Worm (Caenorhabditis elegans) whole organism, L1 larva: ENCODE measurements around the gene C05C12.6.

ENCODE experiments used
- blmp-1 ChIP-seq: fragments of 150-350 bp; optimal IDR thresholded peaks from 2 replicates; lab custom pipeline; 2014; ENCODE audit warnings: missing biosample characterization, missing genetic modification characterization
- ceh-82 ChIP-seq, 3 experiments: fragments of 150-350 bp in 1 of 3; sonication (generic microtip) in 2 of 3; optimal IDR thresholded peaks; 2 replicates each; lab custom pipeline; 2014 to 2017; ENCODE audit warnings: missing biosample characterization in 3 of 3, missing genetic modification characterization in 3 of 3
- ces-1 ChIP-seq: fragments of 150-350 bp; optimal IDR thresholded peaks from 2 replicates; lab custom pipeline; 2014; ENCODE audit warnings: missing biosample characterization, missing genetic modification reagents, missing genetic modification characterization
- elt-3 ChIP-seq, 6 experiments: fragments of 150-350 bp in 1 of 6; sonication (generic microtip); optimal IDR thresholded peaks; 2 replicates each; lab custom pipeline; 2017 to 2018; ENCODE audit warnings: missing biosample characterization in 6 of 6, missing genetic modification characterization in 6 of 6, inconsistent platforms in 1 of 6
- lin-15B ChIP-seq: fragments of 150-350 bp; sonication (generic microtip); optimal IDR thresholded peaks from 3 replicates; lab custom pipeline; 2014; ENCODE audit warnings: missing biosample characterization, missing genetic modification characterization
- mep-1 ChIP-seq: fragments of 150-350 bp; optimal IDR thresholded peaks from 2 replicates; lab custom pipeline; 2014; ENCODE audit warnings: missing biosample characterization, missing genetic modification characterization
- nhr-28 ChIP-seq: fragments of 150-350 bp; optimal IDR thresholded peaks from 2 replicates; lab custom pipeline; 2014; ENCODE audit warnings: missing biosample characterization, missing genetic modification characterization
- nhr-76 ChIP-seq: sonication (generic microtip); optimal IDR thresholded peaks from 2 replicates; lab custom pipeline; 2017; ENCODE audit warnings: missing biosample characterization, missing genetic modification characterization
- snpc-4 ChIP-seq: fragments of 150-350 bp; optimal IDR thresholded peaks from 2 replicates; lab custom pipeline; 2014; ENCODE audit warnings: missing biosample characterization, missing genetic modification characterization
- unc-130 ChIP-seq: fragments of 150-350 bp; optimal IDR thresholded peaks from 2 replicates; lab custom pipeline; 2017; ENCODE audit warnings: missing biosample characterization, missing genetic modification characterization, inconsistent platforms
- unc-62 ChIP-seq: fragments of 150-350 bp; optimal IDR thresholded peaks from 2 replicates; lab custom pipeline; 2014; ENCODE audit warnings: missing biosample characterization, missing genetic modification reagents, missing genetic modification characterization

- TF ChIP-seq unc-62 (GFP tag; lab: Kevin White, UChicago) (no peak), elt-3 (tag; optimal IDR thresholded peaks at IDR 0.05; lab: Kevin White, UChicago) (no peak), ceh-82 (tag; optimal IDR thresholded peaks at IDR 0.05; lab: Kevin White, UChicago) (no peak), ces-1 (GFP tag; lab: Kevin White, UChicago) (no peak), snpc-4 (tag; lab: Kevin White, UChicago) (no peak), nhr-28 (no peak), unc-130 (tag; lab: Kevin White, UChicago) (no peak), blmp-1 (peak; percentile 6), mep-1 (no peak), lin-15B (tag; lab: Kevin White, UChicago) (no peak), nhr-76 (tag; lab: Kevin White, UChicago) (no peak)
Observed at ce11 chrIV:11210781-11211256, 30.4 kb downstream of the C05C12.6 start, which contains the start of gene adk-1.
